Worm (Caenorhabditis elegans): ENCODE measurements around the gene Y53C12A.8.

Gene Y53C12A.8

ce11 chrII:9667382-9667781 is 32.9 kb downstream of the Y53C12A.8 start, which contains the start of gene ZK1320.11:
Gene ZK1320.11, plus strand, starts transcription at chrII:9667624.
- TF ChIP-seq tbx-2 (tag; optimal IDR thresholded peaks at IDR 0.05) (no peak), hlh-8 (tag; optimal IDR thresholded peaks at IDR 0.05) (peak; percentile 43)

- TF ChIP-seq hlh-15 (tag; optimal IDR thresholded peaks at IDR 0.05) (no peak), sox-4 (tag; optimal IDR thresholded peaks at IDR 0.05) (no peak)
These were observed 34.7 kb downstream of the Y53C12A.8 start, which contains the start of gene ZK1320.5 for ce11 chrII:9665577-9665976. Gene ZK1320.5, minus strand, starts transcription at chrII:9665677.

DNA sequence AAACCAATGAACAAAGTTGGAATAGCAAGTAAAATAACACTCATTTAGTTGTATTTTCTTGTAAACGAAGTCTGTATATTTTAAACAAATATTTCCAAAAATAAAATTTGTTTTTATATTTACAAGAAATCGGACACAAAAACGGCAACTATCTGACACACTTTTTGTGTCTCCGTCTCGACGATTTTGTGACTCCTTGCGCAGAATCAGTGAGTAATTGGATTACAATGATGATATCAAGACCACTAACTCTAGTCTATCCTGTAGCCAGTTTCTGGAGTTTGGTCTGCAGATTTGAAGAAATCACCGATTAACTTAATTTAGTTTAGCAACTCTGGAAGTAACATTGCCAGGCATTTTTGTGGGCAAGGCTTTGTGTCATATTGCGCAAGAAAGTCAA is 37.5 kb downstream of the Y53C12A.8 start, which contains the start of gene cyp-13A10:
Gene cyp-13A10, minus strand, starts transcription at position 88 of the 400 bp plus-strand sequence.
- TF ChIP-seq K09A11.1 (tag; optimal IDR thresholded peaks at IDR 0.05; ENCODE audit: insufficient read depth): no peak
- TF ChIP-seq ref-2 (tag; optimal IDR thresholded peaks at IDR 0.05): no peak
- TF ChIP-seq mec-3 (tag; optimal IDR thresholded peaks at IDR 0.05; ENCODE audit: borderline replicate concordance): no peak
- TF ChIP-seq ama-1 (optimal IDR thresholded peaks at IDR 0.05): no peak
- TF ChIP-seq T23F11.4 (GFP tag; optimal IDR thresholded peaks at IDR 0.05): no peak
- no peak for TF ChIP-seq hlh-13 (GFP tag; optimal IDR thresholded peaks at IDR 0.05)
- TF ChIP-seq ceh-48 (tag; optimal IDR thresholded peaks at IDR 0.05): no peak
- TF ChIP-seq pha-2 (tag; optimal IDR thresholded peaks at IDR 0.05): no peak
- no peak for TF ChIP-seq ceh-2 (tag; optimal IDR thresholded peaks at IDR 0.05)

DNA sequence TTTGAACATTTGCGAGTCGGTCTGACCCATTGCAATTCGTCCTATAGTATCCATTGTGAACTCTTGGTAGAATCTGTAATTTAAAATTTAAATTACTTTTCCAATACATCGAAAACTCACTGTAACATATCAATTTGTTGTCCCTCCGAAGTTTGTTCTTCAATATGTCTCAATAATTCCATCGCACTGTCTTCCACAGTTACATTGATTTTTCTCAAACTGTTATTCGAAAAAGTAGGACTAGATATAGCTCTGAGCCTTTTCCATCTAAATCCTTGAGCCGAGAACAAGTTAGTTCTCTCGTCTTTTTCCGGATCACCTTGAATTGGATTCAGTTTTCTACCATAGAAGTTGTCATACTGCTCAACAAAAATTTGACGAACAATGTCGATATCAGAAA is 38.1 kb downstream of the Y53C12A.8 start:
- TF ChIP-seq sox-4 (tag; optimal IDR thresholded peaks at IDR 0.05): no peak
- TF ChIP-seq pqm-1 (tag; optimal IDR thresholded peaks at IDR 0.05): no peak
- TF ChIP-seq ttx-3 (tag; optimal IDR thresholded peaks at IDR 0.05): no peak
- no peak for TF ChIP-seq elt-2 (tag; optimal IDR thresholded peaks at IDR 0.05)
- no peak for TF ChIP-seq gmeb-2 (tag; optimal IDR thresholded peaks at IDR 0.05)
- TF ChIP-seq nhr-232 (tag; optimal IDR thresholded peaks at IDR 0.05): no peak
- no peak for TF ChIP-seq unc-42 (tag; optimal IDR thresholded peaks at IDR 0.05)
- TF ChIP-seq hlh-15 (tag; optimal IDR thresholded peaks at IDR 0.05): no peak
- no peak for TF ChIP-seq hlh-30 (tag; optimal IDR thresholded peaks at IDR 0.05; ENCODE audit: insufficient read depth)
- no peak for TF ChIP-seq mec-3 (tag; optimal IDR thresholded peaks at IDR 0.05; ENCODE audit: borderline replicate concordance)
- TF ChIP-seq dve-1 (tag; optimal IDR thresholded peaks at IDR 0.05): no peak
- TF ChIP-seq pha-2 (tag; optimal IDR thresholded peaks at IDR 0.05): no peak
- TF ChIP-seq hlh-6 (tag; optimal IDR thresholded peaks at IDR 0.05): no peak
- no peak for TF ChIP-seq ceh-6 (GFP tag; optimal IDR thresholded peaks at IDR 0.05)
- no peak for TF ChIP-seq pag-3 (tag; optimal IDR thresholded peaks at IDR 0.05; ENCODE audit: borderline replicate concordance)
- TF ChIP-seq ceh-19 (GFP tag; optimal IDR thresholded peaks at IDR 0.05): no peak
- TF ChIP-seq tbx-2 (tag; optimal IDR thresholded peaks at IDR 0.05): no peak
- no peak for TF ChIP-seq eyg-1 (tag; optimal IDR thresholded peaks at IDR 0.05)
- no peak for TF ChIP-seq ztf-16 (tag; optimal IDR thresholded peaks at IDR 0.05)
- TF ChIP-seq odd-2 (tag; optimal IDR thresholded peaks at IDR 0.05): no peak

DNA sequence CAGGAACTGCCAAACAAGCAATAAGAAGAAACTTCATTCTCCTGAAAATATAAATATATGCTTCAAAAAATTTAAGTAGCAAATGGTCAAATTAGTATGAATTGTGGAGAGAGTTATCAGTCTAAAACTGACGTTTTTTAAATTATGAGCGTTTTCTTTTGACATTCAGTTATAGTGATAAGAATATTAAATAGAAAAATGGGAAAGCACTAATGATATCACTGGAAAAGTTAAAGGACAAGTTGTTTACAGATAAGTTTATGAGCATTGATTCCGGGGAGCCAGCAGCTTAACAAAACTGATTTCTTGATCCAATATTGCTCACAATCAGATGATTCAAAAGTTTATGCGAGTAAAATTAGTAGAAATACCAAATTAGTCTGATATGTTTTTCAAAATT is 39.9 kb downstream of the Y53C12A.8 start, which contains the start of gene ZK1320.3:
Gene ZK1320.3, minus strand, starts transcription at position 41 of the 400 bp plus-strand sequence.
- no peak for TF ChIP-seq pag-3 (tag; optimal IDR thresholded peaks at IDR 0.05; ENCODE audit: borderline replicate concordance)
- TF ChIP-seq mec-3 (tag; optimal IDR thresholded peaks at IDR 0.05; ENCODE audit: borderline replicate concordance): no peak

DNA sequence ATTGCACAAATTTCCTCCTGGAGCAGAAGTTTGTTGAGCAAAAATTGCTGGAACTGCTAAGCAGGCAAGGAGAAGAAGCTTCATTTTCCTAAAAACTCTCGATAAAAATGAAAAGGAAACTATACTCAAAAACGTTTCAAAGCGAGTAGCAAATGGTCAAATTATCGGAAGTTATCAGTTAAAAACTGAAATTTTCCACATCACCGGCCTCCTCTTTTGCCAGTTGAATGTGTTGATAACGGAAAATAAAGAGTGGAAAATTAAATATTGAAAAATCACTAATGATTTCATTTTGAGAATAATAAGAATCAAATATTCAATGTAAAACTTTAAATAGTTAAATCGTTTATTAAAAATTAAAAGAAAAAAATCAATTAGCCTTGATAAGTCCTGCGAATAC is 41.3 kb downstream of the Y53C12A.8 start, which contains the start of gene ZK1320.2:
Gene ZK1320.2, minus strand, starts transcription at position 88 of the 400 bp plus-strand sequence.
- no peak for TF ChIP-seq nfya-1 (tag; optimal IDR thresholded peaks at IDR 0.05)
- no peak for TF ChIP-seq sdc-2 (tag; optimal IDR thresholded peaks at IDR 0.05)
- no peak for TF ChIP-seq dmd-4 (tag; optimal IDR thresholded peaks at IDR 0.05; ENCODE audit: borderline replicate concordance)
- TF ChIP-seq zip-5 (tag; optimal IDR thresholded peaks at IDR 0.05): no peak
- TF ChIP-seq lin-11 (tag; optimal IDR thresholded peaks at IDR 0.05): no peak
- TF ChIP-seq che-1 (tag; optimal IDR thresholded peaks at IDR 0.05): no peak
- TF ChIP-seq C38D4.7 (GFP tag; optimal IDR thresholded peaks at IDR 0.05): no peak
- no peak for TF ChIP-seq sox-4 (tag; optimal IDR thresholded peaks at IDR 0.05)
- TF ChIP-seq ceh-18 (tag; optimal IDR thresholded peaks at IDR 0.05): no peak
- TF ChIP-seq hlh-8 (tag; optimal IDR thresholded peaks at IDR 0.05): no peak
- TF ChIP-seq hlh-15 (tag; optimal IDR thresholded peaks at IDR 0.05): no peak
- no peak for TF ChIP-seq pqm-1 (tag; optimal IDR thresholded peaks at IDR 0.05)
- TF ChIP-seq sox-2 (GFP tag; IDR thresholded peaks at IDR 0.05): no peak
- TF ChIP-seq pha-2 (tag; optimal IDR thresholded peaks at IDR 0.05): no peak

All from whole organism, late embryonic.